Fruit fly (Drosophila melanogaster) whole organism, embryonic: ENCODE measurements around the gene CG43059.
A peak's percentile ranks its signal among the peaks of the same experiment; 100 is the strongest.

Source experiments
- Ada2b ChIP-seq: fragments of 200-800 bp; sonication (Bioruptor generic); IDR thresholded peaks from 2 replicates; pipeline ENCODE4 v1.3.6; 2022; ENCODE audit warnings: missing biosample characterization, missing genetic modification characterization
- B-H2 ChIP-seq: fragments of 200-800 bp; sonication (Bioruptor generic); optimal IDR thresholded peaks from 2 replicates; lab custom pipeline; 2018; ENCODE audit warnings: missing biosample characterization, mild to moderate bottlenecking, missing genetic modification characterization
- C15 ChIP-seq: fragments of 200-800 bp; sonication (Bioruptor generic); IDR thresholded peaks from 3 replicates; pipeline ENCODE4 v1.3.6; 2022; ENCODE audit warnings: missing biosample characterization, missing genetic modification characterization
- CG10654 ChIP-seq: fragments of 200-800 bp; sonication (Bioruptor generic); optimal IDR thresholded peaks from 2 replicates; lab custom pipeline; 2016; ENCODE audit warnings: missing biosample characterization, missing genetic modification characterization
- CG10979 ChIP-seq: fragments of 200-800 bp; sonication (Bioruptor generic); optimal IDR thresholded peaks from 2 replicates; lab custom pipeline; 2018; ENCODE audit warnings: missing biosample characterization, mild to moderate bottlenecking, missing genetic modification characterization, moderate library complexity
- CG15601 ChIP-seq: fragments of 200-800 bp; sonication (Bioruptor generic); optimal IDR thresholded peaks from 3 replicates; lab custom pipeline; 2019; ENCODE audit warnings: missing biosample characterization, mild to moderate bottlenecking, missing genetic modification characterization, moderate library complexity
- CG1647 ChIP-seq: fragments of 200-800 bp; sonication (Bioruptor generic); optimal IDR thresholded peaks from 3 replicates; lab custom pipeline; 2016; ENCODE audit warnings: missing biosample characterization, missing genetic modification characterization
- CG1792 ChIP-seq: fragments of 200-800 bp; sonication (Bioruptor generic); optimal IDR thresholded peaks from 2 replicates; lab custom pipeline; 2016; ENCODE audit warnings: missing biosample characterization, missing genetic modification characterization
- CG1832 ChIP-seq: fragments of 200-800 bp; sonication (Bioruptor generic); optimal IDR thresholded peaks from 2 replicates; lab custom pipeline; 2017; ENCODE audit warnings: missing biosample characterization, mild to moderate bottlenecking, missing genetic modification characterization, inconsistent platforms
- CG18619 ChIP-seq: fragments of 200-800 bp; sonication (Bioruptor generic); optimal IDR thresholded peaks from 3 replicates; lab custom pipeline; 2017; ENCODE audit warnings: missing biosample characterization, mild to moderate bottlenecking, missing genetic modification characterization
- CG3065 ChIP-seq: fragments of 200-800 bp; sonication (Bioruptor generic); optimal IDR thresholded peaks from 2 replicates; lab custom pipeline; 2016; ENCODE audit warnings: missing biosample characterization, missing genetic modification characterization
- CG31224 ChIP-seq: fragments of 200-800 bp; sonication (Bioruptor generic); IDR thresholded peaks from 2 replicates; pipeline ENCODE4 v1.3.6; 2022; ENCODE audit warnings: missing biosample characterization, missing genetic modification characterization
- CG4360 ChIP-seq: fragments of 200-800 bp; sonication (Bioruptor generic); IDR thresholded peaks from 2 replicates; pipeline ENCODE4 v1.3.6; 2022; ENCODE audit warnings: missing biosample characterization, missing genetic modification characterization
- CG4424 ChIP-seq: fragments of 200-800 bp; sonication (Bioruptor generic); optimal IDR thresholded peaks from 3 replicates; lab custom pipeline; 2016; ENCODE audit warnings: missing biosample characterization, missing genetic modification characterization
- CG6254 ChIP-seq: fragments of 200-800 bp; sonication (Bioruptor generic); optimal IDR thresholded peaks from 3 replicates; lab custom pipeline; 2017; ENCODE audit warnings: mild to moderate bottlenecking, missing biosample characterization, missing genetic modification reagents, missing genetic modification characterization
- CG6765 ChIP-seq: fragments of 200-800 bp; sonication (Bioruptor generic); optimal IDR thresholded peaks from 3 replicates; lab custom pipeline; 2017; ENCODE audit warnings: missing biosample characterization, mild to moderate bottlenecking, missing genetic modification characterization
- CG7271 ChIP-seq: fragments of 200-800 bp; sonication (Bioruptor generic); optimal IDR thresholded peaks from 2 replicates; lab custom pipeline; 2018; ENCODE audit warnings: missing biosample characterization, mild to moderate bottlenecking, missing genetic modification characterization, moderate library complexity
- CG7928 ChIP-seq: fragments of 200-800 bp; sonication (Bioruptor generic); optimal IDR thresholded peaks from 2 replicates; lab custom pipeline; 2017; ENCODE audit warnings: missing biosample characterization, mild to moderate bottlenecking, missing genetic modification characterization
- Dbx ChIP-seq: fragments of 200-800 bp; sonication (Bioruptor generic); IDR thresholded peaks from 3 replicates; pipeline ENCODE4 v1.3.6; 2022; ENCODE audit warnings: missing biosample characterization, missing genetic modification characterization
- Dek ChIP-seq: fragments of 200-800 bp; sonication (Bioruptor generic); optimal IDR thresholded peaks from 3 replicates; lab custom pipeline; 2019; ENCODE audit warnings: missing biosample characterization, mild to moderate bottlenecking, missing genetic modification characterization, moderate library complexity
- E2f1 ChIP-seq: fragments of 200-800 bp; sonication (Bioruptor generic); IDR thresholded peaks from 2 replicates; pipeline ENCODE4 v1.3.6; 2022; ENCODE audit warnings: missing biosample characterization, missing genetic modification characterization
- E2f2 ChIP-seq: fragments of 200-800 bp; sonication (Bioruptor generic); IDR thresholded peaks from 2 replicates; pipeline ENCODE4 v1.3.6; 2022; ENCODE audit warnings: missing biosample characterization, missing genetic modification characterization
- Elba2 ChIP-seq: fragments of 200-800 bp; sonication (Bioruptor generic); optimal IDR thresholded peaks from 3 replicates; lab custom pipeline; 2016; ENCODE audit warnings: missing biosample characterization, missing genetic modification characterization
- Gug ChIP-seq: fragments of 200-800 bp; sonication (Bioruptor generic); IDR thresholded peaks from 4 replicates; pipeline ENCODE4 v1.3.6; 2022; ENCODE audit warnings: missing biosample characterization, missing genetic modification characterization
- H2.0 ChIP-seq: fragments of 200-800 bp; sonication (Bioruptor generic); IDR thresholded peaks from 2 replicates; pipeline ENCODE4 v1.3.6; 2022; ENCODE audit warnings: missing biosample characterization, missing genetic modification characterization
- HHEX ChIP-seq: fragments of 200-800 bp; sonication (Bioruptor generic); optimal IDR thresholded peaks from 3 replicates; lab custom pipeline; 2017; ENCODE audit warnings: missing biosample characterization, mild to moderate bottlenecking, missing genetic modification characterization, missing genetic modification reagents
- Hand ChIP-seq: fragments of 200-800 bp; sonication (Bioruptor generic); optimal IDR thresholded peaks from 2 replicates; lab custom pipeline; 2017; ENCODE audit warnings: mild to moderate bottlenecking, missing biosample characterization, missing genetic modification reagents, missing genetic modification characterization
- Hmr ChIP-seq: fragments of 200-800 bp; sonication (Bioruptor generic); optimal IDR thresholded peaks from 3 replicates; lab custom pipeline; 2017; ENCODE audit warnings: mild to moderate bottlenecking, missing biosample characterization, missing genetic modification reagents, missing genetic modification characterization
- MBD-R2 ChIP-seq: fragments of 200-800 bp; sonication (Bioruptor generic); IDR thresholded peaks from 2 replicates; pipeline ENCODE4 v1.3.6; 2022; ENCODE audit warnings: missing biosample characterization, missing genetic modification characterization
- Max ChIP-seq: fragments of 200-800 bp; sonication (Bioruptor generic); optimal IDR thresholded peaks from 2 replicates; lab custom pipeline; 2016; ENCODE audit warnings: missing biosample characterization, mild to moderate bottlenecking, missing genetic modification characterization
- Med ChIP-seq: fragments of 200-800 bp; sonication (Bioruptor generic); peaks from one replicate; lab custom pipeline; 2016; ENCODE audit warnings: missing biosample characterization, missing genetic modification characterization, mild to moderate bottlenecking, inconsistent platforms, moderate library complexity
- Myb ChIP-seq: fragments of 200-800 bp; sonication (Bioruptor generic); optimal IDR thresholded peaks from 2 replicates; lab custom pipeline; 2016; ENCODE audit warnings: missing biosample characterization, missing genetic modification characterization
- Six4 ChIP-seq: fragments of 200-800 bp; sonication (Bioruptor generic); optimal IDR thresholded peaks from 2 replicates; lab custom pipeline; 2016; ENCODE audit warnings: missing biosample characterization, missing genetic modification characterization
- Sox102F ChIP-seq: fragments of 200-800 bp; sonication (Bioruptor generic); optimal IDR thresholded peaks from 2 replicates; lab custom pipeline; 2018; ENCODE audit warnings: missing biosample characterization, mild to moderate bottlenecking, missing genetic modification characterization, moderate library complexity
- YL-1 ChIP-seq: fragments of 200-800 bp; sonication (Bioruptor generic); optimal IDR thresholded peaks from 3 replicates; lab custom pipeline; 2017; ENCODE audit warnings: missing biosample characterization, mild to moderate bottlenecking, missing genetic modification characterization
- bbx ChIP-seq: fragments of 200-800 bp; sonication (Bioruptor generic); IDR thresholded peaks from 2 replicates; pipeline ENCODE4 v1.3.6; 2022; ENCODE audit warnings: missing biosample characterization, missing genetic modification characterization; ENCODE audit not compliant: partially characterized antibody
- ci ChIP-seq: fragments of 200-800 bp; sonication (Bioruptor generic); IDR thresholded peaks from 3 replicates; pipeline ENCODE4 v1.3.6; 2022; ENCODE audit warnings: missing biosample characterization, missing genetic modification characterization
- danr ChIP-seq: fragments of 200-800 bp; sonication (Bioruptor generic); IDR thresholded peaks from 2 replicates; pipeline ENCODE4 v1.3.6; 2022; ENCODE audit warnings: missing biosample characterization, missing genetic modification characterization
- dati ChIP-seq: fragments of 200-800 bp; sonication (Bioruptor generic); IDR thresholded peaks from 2 replicates; pipeline ENCODE4 v1.3.6; 2022; ENCODE audit warnings: missing biosample characterization, missing genetic modification characterization
- grau ChIP-seq: fragments of 200-800 bp; optimal IDR thresholded peaks from 3 replicates; lab custom pipeline; 2019; ENCODE audit warnings: missing biosample characterization, mild to moderate bottlenecking, missing genetic modification characterization, moderate library complexity
- gsb-n ChIP-seq: fragments of 200-800 bp; sonication (Bioruptor generic); optimal IDR thresholded peaks from 3 replicates; lab custom pipeline; 2018; ENCODE audit warnings: missing biosample characterization, mild to moderate bottlenecking, missing genetic modification characterization
- her ChIP-seq: fragments of 200-800 bp; sonication (Bioruptor generic); optimal IDR thresholded peaks from 2 replicates; lab custom pipeline; 2016; ENCODE audit warnings: missing biosample characterization, missing genetic modification characterization
- kay ChIP-seq: fragments of 200-800 bp; sonication (Bioruptor generic); optimal IDR thresholded peaks from 2 replicates; lab custom pipeline; 2016; ENCODE audit warnings: missing biosample characterization, missing genetic modification characterization
- mirr ChIP-seq: fragments of 200-800 bp; sonication (Bioruptor generic); optimal IDR thresholded peaks from 3 replicates; lab custom pipeline; 2018; ENCODE audit warnings: missing biosample characterization, mild to moderate bottlenecking, missing genetic modification characterization
- pb ChIP-seq: fragments of 200-800 bp; sonication (Bioruptor generic); optimal IDR thresholded peaks from 3 replicates; lab custom pipeline; 2016; ENCODE audit warnings: missing biosample characterization, missing genetic modification characterization
- pfk ChIP-seq: fragments of 200-800 bp; sonication (Bioruptor generic); optimal IDR thresholded peaks from 2 replicates; lab custom pipeline; 2018; ENCODE audit warnings: missing biosample characterization, mild to moderate bottlenecking, missing genetic modification characterization, moderate library complexity
- run ChIP-seq: fragments of 200-800 bp; sonication (Bioruptor generic); optimal IDR thresholded peaks from 3 replicates; lab custom pipeline; 2018; ENCODE audit warnings: missing biosample characterization, mild to moderate bottlenecking, missing genetic modification characterization
- sima ChIP-seq: fragments of 200-800 bp; sonication (Bioruptor generic); optimal IDR thresholded peaks from 2 replicates; lab custom pipeline; 2016; ENCODE audit warnings: missing biosample characterization, missing genetic modification characterization
- so ChIP-seq: fragments of 200-800 bp; sonication (Bioruptor generic); IDR thresholded peaks from 3 replicates; pipeline ENCODE4 v1.3.6; 2022; ENCODE audit warnings: missing biosample characterization, missing genetic modification characterization
- tgo ChIP-seq: fragments of 200-800 bp; sonication (Bioruptor generic); IDR thresholded peaks from 3 replicates; pipeline ENCODE4 v1.3.6; 2022; ENCODE audit warnings: missing biosample characterization, missing genetic modification characterization
- wdn ChIP-seq: fragments of 200-800 bp; sonication (Bioruptor generic); IDR thresholded peaks from 2 replicates; pipeline ENCODE4 v1.3.6; 2022; ENCODE audit warnings: missing biosample characterization, missing genetic modification characterization
- yki ChIP-seq: fragments of >200 bp; optimal IDR thresholded peaks from 3 replicates; lab custom pipeline; 2018
- z ChIP-seq: fragments of 200-800 bp; sonication (Bioruptor generic); IDR thresholded peaks from 3 replicates; pipeline ENCODE4 v1.3.6; 2022; ENCODE audit warnings: missing biosample characterization, missing genetic modification characterization

The CG43059 gene

dm6 chr3L:8360643-8361110 lies 41.9 kb upstream of the CG43059 start, which contains the start of gene Idh (continued):
- TF ChIP-seq pfk (GFP tag; lab: Kevin White, UChicago) (no peak), CG7271 (tag; lab: Kevin White, UChicago) (no peak), run (no peak), YL-1 (GFP tag; lab: Kevin White, UChicago) (peak; percentile 8), CG4360 (no peak), kay (GFP tag; lab: Kevin White, UChicago) (no peak), Ada2b (GFP tag; lab: Robert Waterston, UW) (no peak), CG4424 (GFP tag; lab: Kevin White, UChicago) (no peak), pb (GFP tag; lab: Kevin White, UChicago) (no peak), dati (no peak), ci (GFP tag; lab: Robert Waterston, UW) (peak; percentile 58; the same call in 2 of the 3 replicates), B-H2 (GFP tag; lab: Kevin White, UChicago) (peak; percentile 40), Elba2 (GFP tag; lab: Kevin White, UChicago) (no peak), Sox102F (GFP tag; lab: Kevin White, UChicago) (peak; percentile 30), CG18619 (GFP tag; lab: Kevin White, UChicago) (no peak), tgo (GFP tag; lab: Robert Waterston, UW) (no peak), Gug (GFP tag; lab: Robert Waterston, UW) (no peak), MBD-R2 (GFP tag; lab: Robert Waterston, UW) (no peak), Med (GFP tag; lab: Kevin White, UChicago) (peak; percentile 92), Six4 (GFP tag; lab: Kevin White, UChicago) (no peak), HHEX (GFP tag; lab: Kevin White, UChicago) (peak; percentile 12), bbx (GFP tag; lab: Robert Waterston, UW) (peak; percentile 65), CG1792 (no peak), mirr (peak; percentile 85), CG6254 (GFP tag; lab: Kevin White, UChicago) (no peak), H2.0 (GFP tag; lab: Robert Waterston, UW) (no peak), CG3065 (no peak), Hand (peak; percentile 54), sima (GFP tag; lab: Kevin White, UChicago) (no peak), CG10979 (tag; lab: Kevin White, UChicago) (no peak), her (GFP tag; lab: Kevin White, UChicago) (no peak), grau (tag; lab: Kevin White, UChicago) (peak; percentile 20), CG15601 (tag; lab: Kevin White, UChicago) (no peak), wdn (GFP tag; lab: Robert Waterston, UW) (no peak), danr (GFP tag; lab: Robert Waterston, UW) (no peak), Dek (tag; lab: Kevin White, UChicago) (no peak), Myb (GFP tag; lab: Kevin White, UChicago) (peak; percentile 26), CG7928 (GFP tag; lab: Kevin White, UChicago) (no peak), CG6765 (no peak), CG31224 (GFP tag; lab: Robert Waterston, UW) (no peak), CG10654 (GFP tag; lab: Kevin White, UChicago) (no peak), gsb-n (peak; percentile 20), z (GFP tag; lab: Robert Waterston, UW) (no peak), E2f1 (GFP tag; lab: Robert Waterston, UW) (no peak), yki (lab: Kevin White, UChicago) (no peak), Hmr (peak; percentile 52), Dbx (GFP tag; lab: Robert Waterston, UW) (no peak; the same call in 2 of the 3 replicates), C15 (no peak), CG1647 (GFP tag; lab: Kevin White, UChicago) (no peak), so (no peak; the same call in 2 of the 3 replicates), Max (GFP tag; lab: Kevin White, UChicago) (no peak), E2f2 (peak; percentile 100), CG1832 (GFP tag; lab: Kevin White, UChicago) (no peak)
